Fruit fly (Drosophila melanogaster) whole organism, embryonic: Measurements from ENCODE around the gene tok.

Source experiments
- Ada2b ChIP-seq: fragments of 200-800 bp; sonication (Bioruptor generic); IDR thresholded peaks from 2 replicates; pipeline ENCODE4 v1.3.6; 2022; ENCODE audit warnings: missing biosample characterization, missing genetic modification characterization
- CG1024 ChIP-seq: fragments of 200-800 bp; sonication (Bioruptor generic); IDR thresholded peaks from 2 replicates; pipeline ENCODE4 v1.3.6; 2022; ENCODE audit warnings: missing biosample characterization, missing genetic modification characterization
- CG10321 ChIP-seq: fragments of 200-800 bp; sonication (Bioruptor generic); IDR thresholded peaks from 2 replicates; pipeline ENCODE4 v1.3.6; 2022; ENCODE audit warnings: missing biosample characterization, missing genetic modification characterization
- CG11456 ChIP-seq: fragments of 200-800 bp; sonication (Bioruptor generic); IDR thresholded peaks from 3 replicates; pipeline ENCODE4 v1.3.6; 2022; ENCODE audit warnings: missing biosample characterization, missing genetic modification characterization
- CG12391 ChIP-seq: fragments of 200-800 bp; sonication (Bioruptor generic); optimal IDR thresholded peaks from 3 replicates; lab custom pipeline; 2018; ENCODE audit warnings: missing biosample characterization, mild to moderate bottlenecking, missing genetic modification characterization, moderate library complexity
- CG12744 ChIP-seq: fragments of 200-800 bp; sonication (Bioruptor generic); optimal IDR thresholded peaks from 2 replicates; lab custom pipeline; 2016; ENCODE audit warnings: missing biosample characterization, missing genetic modification characterization
- CG13296 ChIP-seq: fragments of 200-800 bp; sonication (Bioruptor generic); optimal IDR thresholded peaks from 3 replicates; lab custom pipeline; 2018; ENCODE audit warnings: missing biosample characterization, mild to moderate bottlenecking, missing genetic modification characterization
- CG14014 ChIP-seq: fragments of 200-800 bp; sonication (Bioruptor generic); IDR thresholded peaks from 2 replicates; pipeline ENCODE4 v1.3.6; 2022; ENCODE audit warnings: missing biosample characterization, missing genetic modification characterization
- CG14050 ChIP-seq: fragments of 200-800 bp; sonication (Bioruptor generic); IDR thresholded peaks from 3 replicates; pipeline ENCODE4 v1.3.6; 2022; ENCODE audit warnings: missing biosample characterization, missing genetic modification characterization
- CG14441 ChIP-seq: fragments of 200-800 bp; sonication (Bioruptor generic); IDR thresholded peaks from 2 replicates; pipeline ENCODE4 v1.3.6; 2022; ENCODE audit warnings: missing biosample characterization, missing genetic modification characterization
- CG14965 ChIP-seq: fragments of 200-800 bp; sonication (Bioruptor generic); optimal IDR thresholded peaks from 2 replicates; lab custom pipeline; 2016; ENCODE audit warnings: missing biosample characterization, missing genetic modification characterization, borderline replicate concordance
- CG15269 ChIP-seq: fragments of 200-800 bp; sonication (Bioruptor generic); optimal IDR thresholded peaks from 2 replicates; lab custom pipeline; 2018; ENCODE audit warnings: missing biosample characterization, mild to moderate bottlenecking, missing genetic modification characterization, moderate library complexity
- CG15479 ChIP-seq: fragments of 200-800 bp; sonication (Bioruptor generic); optimal IDR thresholded peaks from 3 replicates; lab custom pipeline; 2019; ENCODE audit warnings: missing biosample characterization, mild to moderate bottlenecking, missing genetic modification characterization, moderate library complexity
- CG1603 ChIP-seq: fragments of 200-800 bp; sonication (Bioruptor generic); optimal IDR thresholded peaks from 2 replicates; lab custom pipeline; 2019; ENCODE audit warnings: missing biosample characterization, mild to moderate bottlenecking, missing genetic modification characterization, moderate library complexity
- CG1832 ChIP-seq: fragments of 200-800 bp; sonication (Bioruptor generic); optimal IDR thresholded peaks from 2 replicates; lab custom pipeline; 2017; ENCODE audit warnings: missing biosample characterization, mild to moderate bottlenecking, missing genetic modification characterization, inconsistent platforms
- CG18476 ChIP-seq: fragments of 200-800 bp; sonication (Bioruptor generic); optimal IDR thresholded peaks from 2 replicates; lab custom pipeline; 2016; ENCODE audit warnings: missing biosample characterization, mild to moderate bottlenecking, missing genetic modification characterization
- CG32767 ChIP-seq: fragments of 200-800 bp; sonication (Bioruptor generic); IDR thresholded peaks from 2 replicates; pipeline ENCODE4 v1.3.6; 2022; ENCODE audit warnings: missing biosample characterization, missing genetic modification characterization
- CG4282 ChIP-seq: fragments of 200-800 bp; sonication (Bioruptor generic); optimal IDR thresholded peaks from 2 replicates; lab custom pipeline; 2016; ENCODE audit warnings: missing biosample characterization, missing genetic modification characterization
- CG8388 ChIP-seq: fragments of 200-800 bp; sonication (Bioruptor generic); optimal IDR thresholded peaks from 2 replicates; lab custom pipeline; 2019; ENCODE audit warnings: missing biosample characterization, mild to moderate bottlenecking, missing genetic modification characterization, moderate library complexity
- CG9215 ChIP-seq: fragments of 200-800 bp; sonication (Bioruptor generic); IDR thresholded peaks from 2 replicates; pipeline ENCODE4 v1.3.6; 2022; ENCODE audit warnings: missing biosample characterization, missing genetic modification characterization
- CG9817 ChIP-seq: fragments of 200-800 bp; sonication (Bioruptor generic); optimal IDR thresholded peaks from 2 replicates; lab custom pipeline; 2018; ENCODE audit warnings: missing biosample characterization, mild to moderate bottlenecking, missing genetic modification characterization, moderate library complexity
- D ChIP-seq, 2 experiments: fragments of 200-800 bp in 1 of 2; fragments of >200 bp in 1 of 2; sonication (Bioruptor generic) in 1 of 2; optimal IDR thresholded peaks; 2 replicates in 1 of 2; 3 replicates in 1 of 2; lab custom pipeline; 2017; ENCODE audit warnings: mild to moderate bottlenecking in 1 of 2, missing biosample characterization in 1 of 2, missing genetic modification characterization in 1 of 2, missing genetic modification reagents in 1 of 2
- Doc2 ChIP-seq: fragments of 200-800 bp; sonication (Bioruptor generic); IDR thresholded peaks from 2 replicates; pipeline ENCODE4 v1.3.6; 2022; ENCODE audit warnings: missing biosample characterization, missing genetic modification characterization
- H15 ChIP-seq: fragments of 200-800 bp; sonication (Bioruptor generic); IDR thresholded peaks from 3 replicates; pipeline ENCODE4 v1.3.6; 2022; ENCODE audit warnings: missing biosample characterization, missing genetic modification characterization
- HLHmδ ChIP-seq: fragments of 200-800 bp; sonication (Bioruptor generic); optimal IDR thresholded peaks from 2 replicates; lab custom pipeline; 2018; ENCODE audit warnings: missing biosample characterization, mild to moderate bottlenecking, missing genetic modification characterization, moderate library complexity
- Mad ChIP-seq: fragments of 200-800 bp; sonication (Bioruptor generic); optimal IDR thresholded peaks from 2 replicates; lab custom pipeline; 2016; ENCODE audit warnings: missing biosample characterization, missing genetic modification characterization
- NfI ChIP-seq: fragments of 200-800 bp; sonication (Bioruptor generic); optimal IDR thresholded peaks from 3 replicates; lab custom pipeline; 2018; ENCODE audit warnings: missing biosample characterization, mild to moderate bottlenecking, missing genetic modification characterization, moderate library complexity
- Oli ChIP-seq: fragments of 200-800 bp; sonication (Bioruptor generic); optimal IDR thresholded peaks from 2 replicates; lab custom pipeline; 2018; ENCODE audit warnings: missing biosample characterization, mild to moderate bottlenecking, missing genetic modification characterization, moderate library complexity
- Optix ChIP-seq: fragments of 200-800 bp; sonication (Bioruptor generic); IDR thresholded peaks from 3 replicates; pipeline ENCODE4 v1.3.6; 2022; ENCODE audit warnings: missing biosample characterization, missing genetic modification characterization
- PHDP ChIP-seq: fragments of 200-800 bp; sonication (Bioruptor generic); optimal IDR thresholded peaks from 3 replicates; lab custom pipeline; 2018; ENCODE audit warnings: missing biosample characterization, mild to moderate bottlenecking, missing genetic modification characterization, moderate library complexity
- Usf ChIP-seq: fragments of 200-800 bp; sonication (Bioruptor generic); optimal IDR thresholded peaks from 2 replicates; lab custom pipeline; 2017; ENCODE audit warnings: missing genotype, missing biosample characterization, missing genetic modification characterization
- cad ChIP-seq: fragments of >200 bp; optimal IDR thresholded peaks from 2 replicates; lab custom pipeline; 2017; ENCODE audit warnings: missing biosample characterization, missing genetic modification characterization
- fd3F ChIP-seq: fragments of 200-800 bp; sonication (Bioruptor generic); optimal IDR thresholded peaks from 2 replicates; lab custom pipeline; 2018; ENCODE audit warnings: missing biosample characterization, mild to moderate bottlenecking, missing genetic modification characterization, moderate library complexity
- grn ChIP-seq: fragments of 200-800 bp; sonication (Bioruptor generic); optimal IDR thresholded peaks from 3 replicates; lab custom pipeline; 2017; ENCODE audit warnings: missing biosample characterization, missing genetic modification characterization
- hb ChIP-seq: fragments of 200-800 bp; sonication (Bioruptor generic); IDR thresholded peaks from 3 replicates; pipeline ENCODE4 v1.3.6; 2022; ENCODE audit warnings: missing biosample characterization, missing genetic modification characterization; ENCODE audit not compliant: partially characterized antibody
- lbe ChIP-seq: fragments of 200-800 bp; sonication (Bioruptor generic); optimal IDR thresholded peaks from 2 replicates; lab custom pipeline; 2016; ENCODE audit warnings: missing biosample characterization, mild to moderate bottlenecking, missing genetic modification characterization
- mam ChIP-seq: fragments of 200-800 bp; sonication (Bioruptor generic); optimal IDR thresholded peaks from 3 replicates; lab custom pipeline; 2016; ENCODE audit warnings: missing biosample characterization, missing genetic modification characterization
- oc ChIP-seq: fragments of 200-800 bp; sonication (Bioruptor generic); optimal IDR thresholded peaks from 2 replicates; lab custom pipeline; 2018; ENCODE audit warnings: missing biosample characterization, mild to moderate bottlenecking, missing genetic modification characterization, moderate library complexity
- peb ChIP-seq: fragments of 200-800 bp; sonication (Bioruptor generic); IDR thresholded peaks from 2 replicates; pipeline ENCODE4 v1.3.6; 2022; ENCODE audit warnings: missing biosample characterization, missing genetic modification characterization
- repo ChIP-seq: fragments of 200-800 bp; sonication (Bioruptor generic); optimal IDR thresholded peaks from 2 replicates; lab custom pipeline; 2016; ENCODE audit warnings: missing biosample characterization, missing genetic modification characterization
- rib ChIP-seq: fragments of 200-800 bp; sonication (Bioruptor generic); IDR thresholded peaks from 2 replicates; pipeline ENCODE4 v1.3.6; 2022; ENCODE audit warnings: missing biosample characterization, missing genetic modification characterization
- ro ChIP-seq: fragments of 200-800 bp; sonication (Bioruptor generic); IDR thresholded peaks from 2 replicates; pipeline ENCODE4 v1.3.6; 2022; ENCODE audit warnings: missing biosample characterization, missing genetic modification characterization
- sens ChIP-seq: fragments of 200-800 bp; sonication (Bioruptor generic); peaks from one replicate; lab custom pipeline; 2016; ENCODE audit warnings: missing biosample characterization, missing genetic modification characterization
- sens-2 ChIP-seq: fragments of 200-800 bp; sonication (Bioruptor generic); IDR thresholded peaks from 2 replicates; pipeline ENCODE4 v1.3.6; 2022; ENCODE audit warnings: missing biosample characterization, missing genetic modification characterization
- slp2 ChIP-seq: fragments of 200-800 bp; sonication (Bioruptor generic); optimal IDR thresholded peaks from 2 replicates; lab custom pipeline; 2016; ENCODE audit warnings: missing biosample characterization, missing genetic modification characterization
- trh ChIP-seq: fragments of 200-800 bp; sonication (Bioruptor generic); optimal IDR thresholded peaks from 2 replicates; lab custom pipeline; 2016; ENCODE audit warnings: missing biosample characterization, missing genetic modification characterization
- vfl ChIP-seq: fragments of 200-800 bp; sonication (Bioruptor generic); optimal IDR thresholded peaks from 2 replicates; lab custom pipeline; 2016; ENCODE audit warnings: missing biosample characterization, missing genetic modification characterization
- wek ChIP-seq: fragments of 200-800 bp; sonication (Bioruptor generic); optimal IDR thresholded peaks from 3 replicates; lab custom pipeline; 2018; ENCODE audit warnings: missing biosample characterization, mild to moderate bottlenecking, missing genetic modification characterization, moderate library complexity
- zfh2 ChIP-seq: fragments of 200-800 bp; sonication (Bioruptor generic); optimal IDR thresholded peaks from 2 replicates; lab custom pipeline; 2016; ENCODE audit warnings: missing biosample characterization, missing genetic modification characterization

The tok gene

DNA sequence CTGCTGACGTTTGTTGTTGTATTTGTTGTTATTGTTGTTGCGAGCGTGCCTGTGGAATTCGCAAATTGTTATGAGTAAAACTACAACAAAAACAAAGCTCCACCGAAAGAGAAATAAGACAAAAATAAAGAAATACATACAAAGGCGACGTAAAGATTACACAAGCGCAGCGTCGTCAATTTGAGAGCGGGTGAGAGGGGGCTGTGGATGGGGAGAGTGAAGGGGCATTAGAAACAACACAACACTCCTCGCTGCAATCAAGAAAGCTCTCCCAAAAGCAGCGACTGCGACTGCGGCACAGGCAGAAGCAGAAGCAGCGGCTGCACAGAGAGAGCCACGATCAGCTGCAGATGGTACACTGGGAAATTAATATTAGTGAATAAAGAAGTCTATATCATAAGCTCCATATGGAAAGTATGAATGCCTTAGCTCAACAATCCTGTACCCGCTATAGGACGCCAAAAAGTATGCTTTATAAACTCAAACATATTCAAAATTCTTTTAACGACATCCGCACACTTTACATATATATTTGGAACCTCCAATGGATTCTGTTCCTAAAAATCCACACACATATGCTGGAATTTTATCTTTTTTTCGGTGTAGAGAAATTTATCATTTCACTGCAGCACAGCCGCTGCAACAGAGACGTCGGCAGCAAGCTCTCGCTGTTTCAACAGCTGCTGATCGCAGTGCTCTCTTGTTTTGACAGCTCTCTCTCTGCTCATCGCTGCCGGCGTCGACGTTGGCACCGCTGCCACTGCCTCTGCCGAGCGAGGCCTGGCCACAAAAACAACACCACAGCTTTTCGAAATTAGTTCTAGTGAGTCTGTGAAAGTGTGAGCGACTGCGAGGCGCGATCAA is 49.3 kb downstream of the tok start, which contains the start of gene CG13631 (continued):
- peak; percentile 91 for TF ChIP-seq H15 (GFP tag; lab: Robert Waterston, UW)
- no peak for TF ChIP-seq CG1832 (GFP tag; lab: Kevin White, UChicago)
- TF ChIP-seq D (optimal IDR thresholded peaks at IDR 0.05; lab: Kevin White, UChicago) = no peak
- peak; percentile 98 for TF ChIP-seq D (GFP tag; optimal IDR thresholded peaks at IDR 0.05; lab: Kevin White, UChicago)
- peak; percentile 91 for TF ChIP-seq CG15269 (tag; lab: Kevin White, UChicago)
- peak; percentile 71 for TF ChIP-seq CG9215 (GFP tag; lab: Robert Waterston, UW)
- TF ChIP-seq repo = peak; percentile 90
- peak; percentile 93 for TF ChIP-seq PHDP (tag; lab: Kevin White, UChicago)
- peak; percentile 89 for TF ChIP-seq lbe (GFP tag; lab: Kevin White, UChicago)
- peak; percentile 90 for TF ChIP-seq ro (GFP tag; lab: Robert Waterston, UW)
- TF ChIP-seq zfh2 = peak; percentile 45
- peak; percentile 95 for TF ChIP-seq peb (GFP tag; lab: Robert Waterston, UW)
- TF ChIP-seq CG8388 (GFP tag; lab: Kevin White, UChicago) = peak; percentile 96
- TF ChIP-seq CG4282 (GFP tag; lab: Kevin White, UChicago) = peak; percentile 60
- peak; percentile 96 for TF ChIP-seq oc (tag; lab: Kevin White, UChicago)
- no peak for TF ChIP-seq CG15479 (GFP tag; lab: Kevin White, UChicago)
- peak; percentile 61 for TF ChIP-seq grn (GFP tag; lab: Kevin White, UChicago)
- TF ChIP-seq CG9817 (tag; lab: Kevin White, UChicago) = peak; percentile 86
- peak; percentile 94 for TF ChIP-seq CG12391 (tag; lab: Kevin White, UChicago)
- peak; percentile 70 for TF ChIP-seq CG14965 (GFP tag; lab: Kevin White, UChicago)
- peak; percentile 91 for TF ChIP-seq NfI (GFP tag; lab: Kevin White, UChicago)
- TF ChIP-seq CG12744 (GFP tag; lab: Kevin White, UChicago) = peak; percentile 47
- peak; percentile 64; the same call in 2 of the 3 replicates for TF ChIP-seq CG11456 (GFP tag; lab: Robert Waterston, UW)
- no peak for TF ChIP-seq cad (GFP tag; lab: Kevin White, UChicago)
- peak; percentile 87 for TF ChIP-seq CG14050 (GFP tag; lab: Robert Waterston, UW)
- TF ChIP-seq vfl (GFP tag; lab: Kevin White, UChicago) = peak; percentile 73
- peak; percentile 74 for TF ChIP-seq wek
- TF ChIP-seq rib (GFP tag; lab: Robert Waterston, UW) = no peak
- TF ChIP-seq HLHmδ (GFP tag; lab: Kevin White, UChicago) = no peak
- peak; percentile 72 for TF ChIP-seq CG14014 (GFP tag; lab: Robert Waterston, UW)
- peak; percentile 63 for TF ChIP-seq CG13296 (GFP tag; lab: Kevin White, UChicago)
- peak; percentile 98 for TF ChIP-seq Oli (tag; lab: Kevin White, UChicago)
- TF ChIP-seq slp2 (GFP tag; lab: Kevin White, UChicago) = peak; percentile 97
- TF ChIP-seq Doc2 (GFP tag; lab: Robert Waterston, UW) = peak; percentile 69
- TF ChIP-seq mam (GFP tag; lab: Kevin White, UChicago) = peak; percentile 85
- peak; percentile 88 for TF ChIP-seq CG14441 (GFP tag; lab: Robert Waterston, UW)
- TF ChIP-seq trh = peak; percentile 89
- TF ChIP-seq CG32767 (GFP tag; lab: Robert Waterston, UW) = peak; percentile 89
- TF ChIP-seq sens (GFP tag; lab: Kevin White, UChicago) = peak; percentile 100
- peak; percentile 82 for TF ChIP-seq Ada2b
- TF ChIP-seq CG1024 (GFP tag; lab: Robert Waterston, UW) = peak; percentile 79
- TF ChIP-seq Mad (GFP tag; lab: Kevin White, UChicago) = peak; percentile 88
- TF ChIP-seq CG18476 (GFP tag; lab: Kevin White, UChicago) = peak; percentile 90
- TF ChIP-seq sens-2 = peak; percentile 88
- peak; percentile 81 for TF ChIP-seq CG1603
- no peak for TF ChIP-seq fd3F (GFP tag; lab: Kevin White, UChicago)
- peak; percentile 71 for TF ChIP-seq Usf (GFP tag; lab: Kevin White, UChicago)
- TF ChIP-seq hb (GFP tag; lab: Robert Waterston, UW) = no peak
- no peak for TF ChIP-seq CG10321 (GFP tag; lab: Robert Waterston, UW)
- peak; percentile 95 for TF ChIP-seq Optix (GFP tag; lab: Robert Waterston, UW)
